Worm (Caenorhabditis elegans) whole organism, L1 larva: ENCODE measurements around the gene irld-14.

Experiments used
- ceh-82 ChIP-seq, 3 experiments: fragments of 150-350 bp in 1 of 3; sonication (generic microtip) in 2 of 3; optimal IDR thresholded peaks; 2 replicates each; lab custom pipeline; 2014 to 2017; ENCODE audit warnings: missing biosample characterization in 3 of 3, missing genetic modification characterization in 3 of 3
- dsc-1 ChIP-seq: sonication (generic microtip); optimal IDR thresholded peaks from 2 replicates; lab custom pipeline; 2016; ENCODE audit warnings: mild to moderate bottlenecking, missing genetic modification characterization, missing compliant biosample characterization
- hpl-2 ChIP-seq: fragments of 150-350 bp; optimal IDR thresholded peaks from 2 replicates; lab custom pipeline; 2014; ENCODE audit warnings: missing biosample characterization, missing genetic modification reagents, missing genetic modification characterization
- lin-13 ChIP-seq: fragments of 150-350 bp; optimal IDR thresholded peaks from 2 replicates; lab custom pipeline; 2014; ENCODE audit warnings: missing biosample characterization, missing genetic modification reagents, missing genetic modification characterization
- nhr-11 ChIP-seq: fragments of 150-350 bp; optimal IDR thresholded peaks from 2 replicates; lab custom pipeline; 2014; ENCODE audit warnings: missing biosample characterization, missing genetic modification characterization
- nhr-28 ChIP-seq: fragments of 150-350 bp; optimal IDR thresholded peaks from 2 replicates; lab custom pipeline; 2014; ENCODE audit warnings: missing biosample characterization, missing genetic modification characterization
- skn-1 ChIP-seq: fragments of 150-350 bp; optimal IDR thresholded peaks from 2 replicates; lab custom pipeline; 2014; ENCODE audit warnings: missing biosample characterization, missing genetic modification characterization

- TF ChIP-seq skn-1 (tag; lab: Kevin White, UChicago) (no peak), nhr-28 (tag; lab: Kevin White, UChicago) (no peak), dsc-1 (tag; lab: Kevin White, UChicago) (no peak), lin-13 (GFP tag; lab: Kevin White, UChicago) (no peak), nhr-11 (tag; lab: Kevin White, UChicago) (no peak), hpl-2 (no peak), ceh-82 (tag; optimal IDR thresholded peaks at IDR 0.05; lab: Kevin White, UChicago) (no peak)
These were observed 47.8 kb upstream of the irld-14 start for ce11 chrV:14948566-14948965.
